Fruit fly (Drosophila melanogaster): ENCODE measurements around the gene CG32091.

- no peak for TF ChIP-seq CG2889 (GFP tag; IDR thresholded peaks at IDR 0.05)
- TF ChIP-seq CG12071 (GFP tag; optimal IDR thresholded peaks at IDR 0.05) = no peak
- TF ChIP-seq ATbp (GFP tag; optimal IDR thresholded peaks at IDR 0.05) = no peak
- TF ChIP-seq ap (GFP tag; IDR thresholded peaks at IDR 0.05) = no peak
- TF ChIP-seq al (GFP tag; IDR thresholded peaks at IDR 0.05) = no peak
- no peak for TF ChIP-seq Oli (tag; optimal IDR thresholded peaks at IDR 0.05)
- no peak for TF ChIP-seq CG7271 (tag; optimal IDR thresholded peaks at IDR 0.05)
- no peak for TF ChIP-seq CG12155 (GFP tag; optimal IDR thresholded peaks at IDR 0.05)
- peak; percentile 42 for TF ChIP-seq caup (GFP tag; optimal IDR thresholded peaks at IDR 0.05; ENCODE audit: severe bottlenecking)
- no peak for TF ChIP-seq CG17186 (GFP tag; optimal IDR thresholded peaks at IDR 0.05)
Observed at dm6 chr3L:11609835-11610234, 21.4 kb upstream of the CG32091 start, which contains the start of gene CG42832.
